Fruit fly (Drosophila melanogaster): ENCODE results near the gene Jhbp16.

- TF ChIP-seq CG8478 (optimal IDR thresholded peaks at IDR 0.05) (no peak), CTCF (optimal IDR thresholded peaks at IDR 0.05) (no peak)
Observed at dm6 chr3R:21645904-21646664, 18.1 kb upstream of the Jhbp16 start.

All from S2 (cell line).